Fruit fly (Drosophila melanogaster) S2 (cell line): ENCODE data around the gene Prp3.

Experiments used
- CG8478 ChIP-seq: fragments of >200 bp; optimal IDR thresholded peaks from 2 replicates; lab custom pipeline; 2018
- CTCF ChIP-seq, 2 experiments: fragments of >200 bp; optimal IDR thresholded peaks; 2 replicates each; lab custom pipeline; 2018

Prp3 gene

dm6 chr3L:19900184-19901089 lies 9.7 kb upstream of the Prp3 start:
- TF ChIP-seq CG8478 (lab: Kevin White, UChicago), result no peak
- TF ChIP-seq CTCF (optimal IDR thresholded peaks at IDR 0.05; lab: Kevin White, UChicago), result no peak

- TF ChIP-seq CTCF (optimal IDR thresholded peaks at IDR 0.05; lab: Kevin White, UChicago), result no peak
- no peak for TF ChIP-seq CG8478 (lab: Kevin White, UChicago)
Observed at dm6 chr3L:19901486-19902255, 8.4 kb upstream of the Prp3 start.

DNA sequence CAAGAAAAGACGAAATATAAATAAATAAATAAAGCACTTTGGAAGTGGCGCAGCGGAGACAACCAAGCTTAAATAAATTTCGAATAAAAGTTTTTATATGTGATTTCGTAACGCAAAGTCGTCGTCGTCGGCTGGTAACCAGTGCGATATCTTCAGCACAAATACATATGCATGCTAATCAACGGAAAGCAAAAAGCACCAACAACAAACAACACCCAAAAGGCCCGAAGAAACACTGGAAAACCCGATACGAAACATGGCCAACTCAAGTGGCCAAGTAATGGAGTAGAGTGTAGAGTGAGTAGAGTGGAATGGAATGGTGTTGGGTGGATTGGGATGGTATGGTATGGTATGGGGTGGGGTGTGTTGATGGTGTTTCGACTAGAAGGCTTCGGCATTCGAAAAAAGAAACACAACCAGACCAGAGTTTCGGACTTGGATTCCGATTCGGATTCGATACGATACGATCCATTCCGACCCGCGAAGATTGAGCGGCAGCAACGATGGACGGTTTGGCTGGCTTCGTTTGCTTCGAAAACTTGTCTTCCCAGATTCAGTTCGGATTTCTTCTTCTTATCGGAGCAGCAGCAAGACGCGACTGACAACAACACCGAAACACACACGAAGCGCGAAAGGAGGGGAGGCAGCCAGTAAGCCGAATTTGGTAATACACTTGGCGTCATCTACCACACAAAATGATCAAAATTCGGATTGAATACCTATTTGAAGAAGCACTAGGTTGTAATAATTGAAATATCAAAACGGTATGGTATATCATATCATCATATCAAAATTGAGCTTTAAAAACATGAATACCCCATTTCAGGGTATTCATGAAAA lies 7.3 kb upstream of the Prp3 start:
- TF ChIP-seq CG8478 (lab: Kevin White, UChicago) (no peak), CTCF (optimal IDR thresholded peaks at IDR 0.05; lab: Kevin White, UChicago) (no peak)

DNA sequence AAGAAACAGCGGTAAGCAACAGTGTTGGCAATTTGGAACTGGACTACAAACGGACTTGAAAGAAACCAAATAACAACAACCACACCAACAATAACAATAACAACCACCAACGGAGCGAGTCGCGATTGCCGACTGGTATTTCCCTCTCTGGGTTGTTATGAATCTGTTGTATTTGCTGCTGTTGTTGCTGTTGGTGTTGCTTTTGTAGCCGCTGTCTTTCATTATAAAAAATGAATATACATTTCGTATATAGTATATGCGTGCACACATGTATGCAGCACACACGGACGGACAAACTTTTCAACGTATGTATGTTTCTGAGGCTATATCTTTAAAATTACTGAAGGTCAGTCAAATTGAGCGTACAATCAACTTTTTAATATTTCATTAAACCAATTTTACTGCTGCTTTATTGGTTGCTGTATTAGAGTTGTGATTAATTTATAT lies 6.7 kb upstream of the Prp3 start:
- TF ChIP-seq CG8478 (lab: Kevin White, UChicago) (no peak), CTCF (optimal IDR thresholded peaks at IDR 0.05; lab: Kevin White, UChicago) (no peak)

dm6 chr3L:19904411-19905135 lies 5.5 kb upstream of the Prp3 start:
- TF ChIP-seq CTCF (optimal IDR thresholded peaks at IDR 0.05; lab: Kevin White, UChicago) (no peak), CG8478 (lab: Kevin White, UChicago) (no peak)

dm6 chr3L:19905427-19905826 lies 4.7 kb upstream of the Prp3 start:
- TF ChIP-seq CG8478 (lab: Kevin White, UChicago) (no peak), CTCF (optimal IDR thresholded peaks at IDR 0.05; lab: Kevin White, UChicago) (no peak)

DNA sequence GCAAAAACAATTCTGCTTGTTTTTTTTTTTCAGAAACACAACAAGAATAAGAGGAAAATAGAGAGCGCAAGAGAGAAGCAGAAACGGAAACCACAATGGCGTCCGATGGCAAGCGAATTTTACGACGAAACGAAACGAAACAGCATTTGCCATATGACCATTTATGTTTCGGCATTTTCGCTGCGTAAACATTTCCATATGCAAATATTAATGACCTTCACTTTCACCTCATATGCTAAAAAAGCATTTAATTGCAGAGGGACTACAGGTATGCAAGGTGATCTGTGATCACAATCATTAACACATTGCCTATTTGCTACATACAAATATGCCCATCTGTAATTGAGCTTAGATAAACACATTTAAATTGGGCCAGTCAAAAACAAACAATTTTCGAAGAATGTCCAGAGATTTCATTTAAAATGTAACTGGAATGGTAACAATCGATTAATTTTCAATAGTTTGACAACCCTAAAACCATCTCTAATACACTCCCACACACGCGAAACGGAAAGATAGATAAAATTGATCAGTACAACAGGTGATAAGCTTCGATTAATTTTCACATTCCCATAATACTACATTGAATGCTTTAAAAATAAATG lies 3.9 kb upstream of the Prp3 start:
- TF ChIP-seq CG8478 (lab: Kevin White, UChicago) (no peak), CTCF (optimal IDR thresholded peaks at IDR 0.05; lab: Kevin White, UChicago) (no peak)

DNA sequence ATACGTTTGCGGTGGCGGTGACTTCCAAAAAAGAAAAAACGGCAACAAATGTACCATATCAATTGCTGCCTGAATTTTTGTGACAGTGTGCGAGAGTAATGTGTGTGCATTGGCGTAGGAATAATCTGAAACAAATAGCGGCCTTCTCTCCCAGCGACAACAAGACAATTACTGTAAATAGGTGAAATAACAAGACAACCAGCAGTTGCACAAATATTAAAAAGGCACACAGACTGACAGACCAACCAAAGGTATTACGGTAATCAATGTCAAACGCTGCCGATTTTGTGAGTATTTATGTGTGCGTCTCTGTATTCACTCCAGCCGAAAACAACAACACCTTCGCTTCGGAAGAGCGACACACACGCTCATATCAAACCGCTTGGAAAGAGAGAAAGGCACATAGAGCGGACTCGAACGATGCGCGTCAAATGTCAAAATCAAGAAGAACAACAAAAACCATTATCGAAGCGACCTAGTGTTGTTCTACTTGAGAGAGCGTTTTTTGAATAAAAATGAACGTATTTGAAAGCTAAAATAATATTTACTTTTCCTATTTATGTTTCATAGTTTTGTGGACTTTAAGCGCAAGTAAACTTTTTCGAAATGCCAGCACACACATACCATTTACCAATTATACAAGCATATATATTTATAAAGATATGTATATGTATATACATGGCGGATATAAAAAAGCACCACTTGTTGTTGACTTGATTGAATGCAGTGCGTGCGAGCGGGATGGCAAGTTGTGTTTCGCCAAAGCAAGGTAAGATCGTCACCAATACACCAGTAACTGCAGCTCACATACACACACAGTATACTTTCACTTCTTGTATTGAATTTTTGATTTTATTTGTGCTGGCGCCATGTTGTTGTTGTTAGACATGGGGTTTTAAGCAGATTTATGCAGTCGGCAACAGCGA lies 3.1 kb upstream of the Prp3 start:
- no peak for TF ChIP-seq CTCF (optimal IDR thresholded peaks at IDR 0.05; lab: Kevin White, UChicago)
- no peak for TF ChIP-seq CG8478 (lab: Kevin White, UChicago)

DNA sequence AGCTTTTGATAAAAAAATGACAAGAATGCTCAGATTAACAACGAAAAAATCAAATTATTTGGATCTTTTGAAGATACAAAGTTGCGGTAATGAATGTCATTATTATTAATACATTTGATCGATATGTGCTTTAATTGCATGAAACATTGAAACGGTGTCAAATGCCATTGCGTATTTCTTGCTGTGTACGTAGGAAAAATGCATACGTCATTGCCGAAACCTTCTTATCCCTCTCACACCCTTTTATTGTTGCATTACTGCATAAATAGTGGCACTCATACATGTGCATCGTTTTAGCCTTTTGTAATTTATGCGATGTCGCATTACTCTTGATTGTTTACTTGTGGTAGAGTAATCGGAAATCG lies 2.4 kb upstream of the Prp3 start:
- TF ChIP-seq CTCF (optimal IDR thresholded peaks at IDR 0.05; lab: Kevin White, UChicago), result no peak
- TF ChIP-seq CG8478 (lab: Kevin White, UChicago), result no peak

dm6 chr3L:19908201-19909127 lies 1.6 kb upstream of the Prp3 start:
- TF ChIP-seq CG8478 (lab: Kevin White, UChicago) (no peak), CTCF (optimal IDR thresholded peaks at IDR 0.05; lab: Kevin White, UChicago) (no peak)

DNA sequence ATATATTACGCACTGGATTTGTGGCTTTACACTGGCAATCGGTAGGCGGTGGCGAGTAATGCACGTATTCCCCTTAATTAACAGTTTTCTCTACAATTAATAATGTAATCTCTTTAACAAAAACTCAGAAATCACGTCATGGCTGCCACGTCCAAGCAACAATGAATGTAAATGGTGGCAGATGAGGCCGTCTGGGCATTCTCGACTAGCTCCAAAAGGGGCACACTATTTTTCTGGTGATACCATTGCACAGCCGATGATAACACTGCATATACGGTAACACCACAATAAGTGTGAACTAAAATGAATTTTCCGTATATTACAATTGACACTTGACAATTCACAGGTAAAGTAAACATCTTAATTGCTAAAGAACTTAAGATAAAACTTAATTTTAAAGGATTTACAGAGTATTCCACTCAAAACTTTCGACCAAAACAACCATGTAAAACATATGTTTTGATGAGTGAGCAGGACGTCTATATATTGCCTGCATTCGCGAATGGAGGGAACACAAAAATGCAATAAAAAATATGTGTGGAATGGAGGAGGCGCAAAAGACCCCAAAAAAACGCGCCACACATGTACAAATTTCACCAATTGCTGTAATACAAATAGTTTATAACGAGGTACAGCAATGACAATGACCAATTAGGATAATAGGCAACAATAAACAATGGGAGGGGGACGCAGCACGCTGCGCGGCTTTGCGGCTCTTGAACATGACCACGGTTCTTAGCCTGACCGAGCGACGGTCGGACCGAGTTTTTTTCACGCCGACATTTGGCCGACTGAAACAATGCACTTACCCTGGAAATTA lies 656 bp upstream of the Prp3 start:
- no peak for TF ChIP-seq CTCF (optimal IDR thresholded peaks at IDR 0.05; lab: Kevin White, UChicago)
- no peak for TF ChIP-seq CG8478 (lab: Kevin White, UChicago)
